Worm (Caenorhabditis elegans): ENCODE measurements around the gene ech-4.

The ech-4 gene

DNA sequence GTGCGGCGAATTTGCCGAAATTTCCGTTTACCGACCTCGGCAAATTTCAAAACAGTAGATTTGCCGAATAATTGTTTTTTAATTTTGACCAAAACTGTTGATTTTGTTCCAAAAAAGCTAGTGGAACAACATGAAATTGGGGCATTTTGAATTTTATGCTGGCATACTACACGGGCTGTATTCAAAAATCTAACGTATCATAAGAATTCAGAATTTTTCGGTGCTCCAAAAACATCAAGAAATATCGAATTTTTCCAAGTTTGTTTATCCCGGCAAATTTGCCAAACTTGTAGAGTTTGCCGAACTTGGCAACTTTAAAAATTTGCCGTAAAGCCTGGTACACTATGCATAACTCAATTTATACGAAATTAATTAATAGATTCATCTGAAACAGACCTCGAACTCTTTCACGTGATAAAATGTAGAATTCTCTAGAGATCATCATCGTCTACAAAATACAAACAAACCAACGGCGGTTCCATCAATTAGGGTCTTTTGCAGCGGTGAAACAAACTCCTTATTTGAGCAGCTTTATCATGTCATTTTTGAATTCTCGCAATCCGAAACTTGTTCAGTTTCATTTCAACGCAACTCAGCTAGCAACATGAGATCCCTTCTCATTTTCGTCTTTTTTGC is 12.0 kb upstream of the ech-4 start, which contains the start of gene R06F6.14:
TSS of gene R06F6.14 (plus strand) at position 586 of the 636 bp plus-strand sequence.
- TF ChIP-seq C08G9.2 (tag; optimal IDR thresholded peaks at IDR 0.05) (no peak), ceh-6 (GFP tag; optimal IDR thresholded peaks at IDR 0.05) (no peak), dmd-4 (tag; optimal IDR thresholded peaks at IDR 0.05; ENCODE audit: borderline replicate concordance) (no peak), ref-2 (tag; optimal IDR thresholded peaks at IDR 0.05) (no peak), zip-5 (tag; optimal IDR thresholded peaks at IDR 0.05) (no peak), che-1 (tag; optimal IDR thresholded peaks at IDR 0.05) (no peak), ceh-34 (tag; optimal IDR thresholded peaks at IDR 0.05) (no peak), Y22D7AL.16 (tag; optimal IDR thresholded peaks at IDR 0.05) (no peak), ama-1 (optimal IDR thresholded peaks at IDR 0.05) (no peak), mec-3 (tag; optimal IDR thresholded peaks at IDR 0.05; ENCODE audit: borderline replicate concordance) (no peak), pax-1 (tag; optimal IDR thresholded peaks at IDR 0.05) (no peak), odd-2 (tag; optimal IDR thresholded peaks at IDR 0.05) (no peak), F13H6.1 (tag; optimal IDR thresholded peaks at IDR 0.05) (no peak), ttx-3 (tag; optimal IDR thresholded peaks at IDR 0.05) (no peak), ztf-16 (tag; optimal IDR thresholded peaks at IDR 0.05) (no peak), pat-9 (tag; optimal IDR thresholded peaks at IDR 0.05) (no peak), rnt-1 (tag; optimal IDR thresholded peaks at IDR 0.05) (no peak), sdc-2 (tag; optimal IDR thresholded peaks at IDR 0.05) (no peak), tbx-7 (tag; optimal IDR thresholded peaks at IDR 0.05) (no peak)

DNA sequence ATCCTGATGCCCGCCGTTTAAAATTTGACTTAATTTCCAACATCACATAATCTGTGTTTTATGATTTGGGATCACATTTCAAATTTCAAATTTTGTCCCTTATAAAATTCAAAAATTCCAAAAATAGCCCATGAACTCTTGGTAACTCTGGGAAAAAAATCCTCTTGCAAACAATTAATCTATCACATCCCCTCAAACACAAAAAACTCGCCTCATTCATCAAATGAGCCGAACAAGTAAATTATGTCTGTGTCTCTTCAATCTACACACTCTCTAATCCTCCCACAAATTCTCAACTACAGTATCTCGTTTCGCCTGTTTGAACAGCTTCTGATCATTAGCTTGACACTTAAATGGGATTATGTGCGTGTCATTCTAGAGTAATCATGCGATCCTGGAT is 10.1 kb upstream of the ech-4 start, which contains the start of gene msrp-7:
TSS of gene msrp-7 (plus strand) at position 301 of the 400 bp plus-strand sequence.
- TF ChIP-seq ceh-34 (tag; optimal IDR thresholded peaks at IDR 0.05), result no peak
- no peak for TF ChIP-seq F13H6.1 (tag; optimal IDR thresholded peaks at IDR 0.05)
- TF ChIP-seq eyg-1 (tag; optimal IDR thresholded peaks at IDR 0.05), result no peak
- no peak for TF ChIP-seq C38D4.7 (GFP tag; optimal IDR thresholded peaks at IDR 0.05)
- TF ChIP-seq ceh-30 (tag; optimal IDR thresholded peaks at IDR 0.05), result no peak
- no peak for TF ChIP-seq pros-1 (tag; optimal IDR thresholded peaks at IDR 0.05)
- no peak for TF ChIP-seq pat-9 (tag; optimal IDR thresholded peaks at IDR 0.05)
- no peak for TF ChIP-seq syd-9 (tag; optimal IDR thresholded peaks at IDR 0.05)
- TF ChIP-seq Y22D7AL.16 (tag; optimal IDR thresholded peaks at IDR 0.05), result no peak

DNA sequence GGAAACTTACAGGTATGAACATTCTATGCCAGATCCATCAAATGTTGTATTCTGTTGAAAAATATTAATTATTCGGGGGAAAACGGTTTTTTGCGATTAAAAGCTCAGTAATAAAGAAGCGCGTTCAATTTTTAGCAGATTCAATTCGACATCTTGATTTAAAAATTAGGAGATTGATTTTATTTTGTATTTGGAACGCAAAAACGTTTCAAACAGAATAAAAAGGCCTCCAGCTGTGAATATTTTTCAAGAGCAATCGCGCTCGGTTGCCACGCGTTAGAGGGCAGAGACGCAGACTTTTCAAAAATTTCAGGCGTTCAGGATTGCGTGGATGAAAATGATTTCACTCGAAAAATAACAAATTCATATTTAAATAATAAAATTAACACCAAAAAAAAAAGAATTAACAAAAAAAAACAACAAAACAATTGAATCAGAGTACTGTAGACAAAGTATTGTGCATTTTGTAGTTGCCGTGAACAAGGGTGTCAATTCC is 855 bp upstream of the ech-4 start, which contains the start of gene R06F6.8:
TSS of gene R06F6.8 (minus strand) at position 51 of the 496 bp plus-strand sequence.
- TF ChIP-seq ref-2 (tag; optimal IDR thresholded peaks at IDR 0.05) (peak; percentile 71), nhr-11 (tag; optimal IDR thresholded peaks at IDR 0.05) (no peak)

DNA sequence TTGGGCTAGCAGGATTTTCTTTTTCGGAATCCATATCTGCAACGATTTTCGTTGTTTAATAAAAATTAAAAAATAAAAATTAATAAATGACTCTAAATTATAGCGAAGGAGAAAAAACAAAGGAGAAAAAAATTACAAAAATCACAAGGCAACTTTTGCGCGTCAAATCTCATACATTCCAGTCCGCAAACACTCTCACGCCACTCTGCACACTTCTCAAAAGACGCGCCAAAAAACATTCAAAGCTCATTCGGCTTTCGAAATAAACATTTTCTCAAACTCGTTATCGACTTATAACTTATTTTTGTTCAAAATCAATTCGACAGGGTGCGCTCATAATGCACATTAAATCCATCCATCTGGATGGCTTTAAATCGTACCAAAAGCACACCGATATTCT is 3.2 kb downstream of the ech-4 start, which contains the start of the genes R06F6.12 and mix-1:
TSS of gene R06F6.12 (minus strand) at position 36 of the 400 bp plus-strand sequence.
TSS of gene mix-1 (plus strand) at position 201 of the 400 bp plus-strand sequence.
- TF ChIP-seq C08G9.2 (tag; optimal IDR thresholded peaks at IDR 0.05) (no peak), nhr-11 (tag; optimal IDR thresholded peaks at IDR 0.05) (no peak), ceh-31 (tag; optimal IDR thresholded peaks at IDR 0.05) (peak; percentile 26), npax-4 (tag; optimal IDR thresholded peaks at IDR 0.05) (no peak), lin-11 (tag; optimal IDR thresholded peaks at IDR 0.05) (no peak), ceh-30 (tag; optimal IDR thresholded peaks at IDR 0.05) (no peak), elt-4 (tag; optimal IDR thresholded peaks at IDR 0.05) (no peak), ceh-48 (tag; optimal IDR thresholded peaks at IDR 0.05) (no peak), rnt-1 (tag; optimal IDR thresholded peaks at IDR 0.05) (no peak), dve-1 (tag; optimal IDR thresholded peaks at IDR 0.05) (peak; percentile 3), ama-1 (optimal IDR thresholded peaks at IDR 0.05) (no peak), ceh-18 (tag; optimal IDR thresholded peaks at IDR 0.05) (no peak), sox-2 (GFP tag; IDR thresholded peaks at IDR 0.05) (no peak), dmd-4 (tag; optimal IDR thresholded peaks at IDR 0.05; ENCODE audit: borderline replicate concordance) (no peak), elt-2 (tag; optimal IDR thresholded peaks at IDR 0.05) (peak; percentile 48), ceh-6 (GFP tag; optimal IDR thresholded peaks at IDR 0.05) (no peak), ets-4 (tag; optimal IDR thresholded peaks at IDR 0.05) (no peak), ztf-16 (tag; optimal IDR thresholded peaks at IDR 0.05) (no peak), hlh-30 (tag; optimal IDR thresholded peaks at IDR 0.05; ENCODE audit: insufficient read depth) (peak; percentile 44), pat-9 (tag; optimal IDR thresholded peaks at IDR 0.05) (no peak), ceh-2 (tag; optimal IDR thresholded peaks at IDR 0.05) (no peak), ceh-19 (GFP tag; optimal IDR thresholded peaks at IDR 0.05) (no peak), ahr-1 (tag; optimal IDR thresholded peaks at IDR 0.05) (no peak), ceh-24 (tag; optimal IDR thresholded peaks at IDR 0.05) (no peak), nhr-232 (tag; optimal IDR thresholded peaks at IDR 0.05) (no peak), ceh-22 (tag; optimal IDR thresholded peaks at IDR 0.05) (no peak), ceh-34 (tag; optimal IDR thresholded peaks at IDR 0.05) (no peak), nfya-1 (tag; optimal IDR thresholded peaks at IDR 0.05) (peak; percentile 55)

Data from whole organism, late embryonic.